Worm (Caenorhabditis elegans) whole organism, L4 larva: ENCODE measurements around the gene F40G9.8.

Source experiments
- F44E2.7 ChIP-seq: fragments of 200-800 bp; sonication (Bioruptor generic); IDR thresholded peaks from 2 replicates; pipeline ENCODE4 v2.1.2; 2022; ENCODE audit warnings: missing genetic modification characterization, missing compliant biosample characterization
- R02D3.7 ChIP-seq: fragments of 150-350 bp; sonication (generic microtip); optimal IDR thresholded peaks from 3 replicates; lab custom pipeline; 2014; ENCODE audit warnings: missing biosample characterization, missing genetic modification characterization
- T26A8.4 ChIP-seq: fragments of 200-800 bp; sonication (Bioruptor generic); IDR thresholded peaks from 2 replicates; pipeline ENCODE4 v1.3.6; 2022; ENCODE audit warnings: missing genetic modification characterization, missing compliant biosample characterization
- aha-1 ChIP-seq: fragments of 150-350 bp; peaks from one replicate; lab custom pipeline; 2014; ENCODE audit warnings: missing biosample characterization, missing genetic modification characterization
- ama-1 ChIP-seq: fragments of 150-350 bp; optimal IDR thresholded peaks from 2 replicates; lab custom pipeline; 2014; ENCODE audit warnings: inconsistent platforms, mixed read lengths
- arid-1 ChIP-seq: fragments of 200-800 bp; sonication (Bioruptor generic); conservative IDR thresholded peaks from 2 replicates; pipeline ENCODE4 v1.3.6; 2022; ENCODE audit warnings: missing genetic modification reagents, missing genetic modification characterization, missing compliant biosample characterization
- ceh-20 ChIP-seq: fragments of 200-800 bp; sonication (Bioruptor generic); IDR thresholded peaks from 2 replicates; pipeline ENCODE4 v1.3.6; 2022; ENCODE audit warnings: missing genetic modification reagents, missing genetic modification characterization, missing compliant biosample characterization
- ceh-62 ChIP-seq: sonication (generic microtip); optimal IDR thresholded peaks from 2 replicates; lab custom pipeline; 2017; ENCODE audit warnings: missing biosample characterization, missing genetic modification characterization
- cey-2 ChIP-seq: sonication (generic microtip); optimal IDR thresholded peaks from 3 replicates; lab custom pipeline; 2017; ENCODE audit warnings: missing genetic modification characterization, mild to moderate bottlenecking, missing compliant biosample characterization, antibody characterized with exemption, borderline replicate concordance; ENCODE audit not compliant: insufficient read depth
- daf-12 ChIP-seq: fragments of 150-350 bp; optimal IDR thresholded peaks from 2 replicates; lab custom pipeline; 2014; ENCODE audit warnings: missing biosample characterization, missing genetic modification reagents, missing genetic modification characterization
- daf-16 ChIP-seq, 3 experiments: sonication (generic microtip); optimal IDR thresholded peaks; 2 replicates each; lab custom pipeline; 2016 to 2017; ENCODE audit warnings: missing genetic modification characterization in 3 of 3, missing genetic modification reagents in 3 of 3, mild to moderate bottlenecking in 2 of 3, missing compliant biosample characterization in 2 of 3, missing biosample characterization in 1 of 3, moderate library complexity in 1 of 3
- daf-19 ChIP-seq: fragments of 200-800 bp; sonication (Bioruptor generic); conservative IDR thresholded peaks from 2 replicates; pipeline ENCODE4 v1.3.6; 2022; ENCODE audit warnings: missing genetic modification characterization, missing compliant biosample characterization
- daf-8 ChIP-seq: fragments of 200-800 bp; sonication (Bioruptor generic); IDR thresholded peaks from 2 replicates; pipeline ENCODE4 v1.3.6; 2022; ENCODE audit warnings: missing genetic modification characterization, missing compliant biosample characterization
- dmd-6 ChIP-seq: fragments of 200-800 bp; sonication (Bioruptor generic); IDR thresholded peaks from 2 replicates; pipeline ENCODE4 v1.3.6; 2022; ENCODE audit warnings: missing genetic modification reagents, missing genetic modification characterization, missing compliant biosample characterization
- dmd-9 ChIP-seq: fragments of 200-800 bp; sonication (Bioruptor generic); IDR thresholded peaks from 2 replicates; pipeline ENCODE4 v1.3.6; 2022; ENCODE audit warnings: missing genetic modification reagents, missing genetic modification characterization, missing compliant biosample characterization
- dve-1 ChIP-seq: sonication (generic microtip); optimal IDR thresholded peaks from 2 replicates; lab custom pipeline; 2017; ENCODE audit warnings: antibody characterized with exemption, mild to moderate bottlenecking, missing genetic modification characterization, missing compliant biosample characterization; ENCODE audit not compliant: insufficient read depth
- egl-27 ChIP-seq: sonication (generic microtip); optimal IDR thresholded peaks from 3 replicates; lab custom pipeline; 2017; ENCODE audit warnings: missing biosample characterization, missing genetic modification reagents, missing genetic modification characterization
- fkh-10 ChIP-seq: fragments of 150-350 bp; optimal IDR thresholded peaks from 2 replicates; lab custom pipeline; 2014; ENCODE audit warnings: missing biosample characterization, missing genetic modification reagents, missing genetic modification characterization
- hlh-11 ChIP-seq: fragments of 200-800 bp; sonication (Bioruptor generic); optimal IDR thresholded peaks from 2 replicates; lab custom pipeline; 2018; ENCODE audit warnings: mild to moderate bottlenecking, missing genetic modification characterization, missing compliant biosample characterization
- jun-1 ChIP-seq: fragments of 150-350 bp; optimal IDR thresholded peaks from 2 replicates; lab custom pipeline; 2014; ENCODE audit warnings: missing biosample characterization, missing genetic modification reagents, missing genetic modification characterization
- lin-1 ChIP-seq: fragments of 200-800 bp; sonication (Bioruptor generic); IDR thresholded peaks from 2 replicates; pipeline ENCODE4 v1.3.6; 2022; ENCODE audit warnings: missing genetic modification reagents, missing genetic modification characterization, missing compliant biosample characterization
- lin-39 ChIP-seq: fragments of 150-350 bp; optimal IDR thresholded peaks from 2 replicates; lab custom pipeline; 2014; ENCODE audit warnings: missing biosample characterization, missing genetic modification reagents, missing genetic modification characterization
- madf-5 ChIP-seq, 2 experiments: fragments of 200-800 bp; sonication (Bioruptor generic); IDR thresholded peaks; 2 replicates each; pipeline ENCODE4 v1.3.6; 2022; ENCODE audit warnings: missing compliant biosample characterization in 2 of 2, missing genetic modification characterization in 2 of 2
- mdl-1 ChIP-seq, 2 experiments: fragments of 150-350 bp in 1 of 2; sonication (generic microtip) in 1 of 2; optimal IDR thresholded peaks; 2 replicates each; lab custom pipeline; 2014 to 2017; ENCODE audit warnings: missing biosample characterization in 2 of 2, missing genetic modification characterization in 2 of 2
- mes-2 ChIP-seq: sonication (generic microtip); optimal IDR thresholded peaks from 2 replicates; lab custom pipeline; 2016; ENCODE audit warnings: missing genotype, mild to moderate bottlenecking, missing genetic modification characterization, missing compliant biosample characterization; ENCODE audit not compliant: poor library complexity, severe bottlenecking
- nhr-111 ChIP-seq: fragments of 200-800 bp; sonication (Bioruptor generic); optimal IDR thresholded peaks from 2 replicates; lab custom pipeline; 2018; ENCODE audit warnings: mild to moderate bottlenecking, missing genetic modification characterization, missing compliant biosample characterization
- nhr-28 ChIP-seq: fragments of 150-350 bp; optimal IDR thresholded peaks from 2 replicates; lab custom pipeline; 2014; ENCODE audit warnings: missing biosample characterization, missing genetic modification characterization
- nhr-41 ChIP-seq: fragments of 200-800 bp; sonication (Bioruptor generic); IDR thresholded peaks from 2 replicates; pipeline ENCODE4 v1.3.6; 2022; ENCODE audit warnings: missing genetic modification reagents, missing genetic modification characterization, missing compliant biosample characterization
- nhr-42 ChIP-seq: fragments of 200-800 bp; sonication (Bioruptor generic); IDR thresholded peaks from 2 replicates; pipeline ENCODE4 v1.3.6; 2022; ENCODE audit warnings: missing genetic modification characterization, missing compliant biosample characterization
- nhr-48 ChIP-seq: sonication (generic microtip); optimal IDR thresholded peaks from 2 replicates; lab custom pipeline; 2016; ENCODE audit warnings: mild to moderate bottlenecking, missing genetic modification characterization, missing compliant biosample characterization
- nhr-6 ChIP-seq: fragments of 150-350 bp; optimal IDR thresholded peaks from 2 replicates; lab custom pipeline; 2014; ENCODE audit warnings: missing biosample characterization, missing genetic modification characterization
- nhr-77 ChIP-seq: fragments of 150-350 bp; optimal IDR thresholded peaks from 2 replicates; lab custom pipeline; 2014; ENCODE audit warnings: missing biosample characterization, missing genetic modification characterization
- php-3 ChIP-seq: fragments of 200-800 bp; sonication (Bioruptor generic); IDR thresholded peaks from 2 replicates; pipeline ENCODE4 v1.3.6; 2022; ENCODE audit warnings: missing genetic modification reagents, missing genetic modification characterization, missing compliant biosample characterization
- pqm-1 ChIP-seq: sonication (generic microtip); optimal IDR thresholded peaks from 2 replicates; lab custom pipeline; 2017; ENCODE audit warnings: missing biosample characterization, missing genetic modification characterization
- set-16 ChIP-seq: fragments of 200-800 bp; sonication (Bioruptor generic); IDR thresholded peaks from 2 replicates; pipeline ENCODE4 v1.3.6; 2022; ENCODE audit warnings: missing genetic modification reagents, missing genetic modification characterization, missing compliant biosample characterization
- spr-1 ChIP-seq: sonication (generic microtip); optimal IDR thresholded peaks from 2 replicates; lab custom pipeline; 2016; ENCODE audit warnings: mild to moderate bottlenecking, missing genetic modification characterization, missing compliant biosample characterization
- tra-1 ChIP-seq: fragments of 200-800 bp; sonication (Bioruptor generic); IDR thresholded peaks from 2 replicates; pipeline ENCODE4 v1.3.6; 2022; ENCODE audit warnings: missing genetic modification reagents, missing genetic modification characterization, missing compliant biosample characterization
- zfp-3 ChIP-seq: fragments of 200-800 bp; sonication (Bioruptor generic); conservative IDR thresholded peaks from 2 replicates; pipeline ENCODE4 v1.3.6; 2022; ENCODE audit warnings: missing genetic modification reagents, missing genetic modification characterization, missing compliant biosample characterization
- zip-2 ChIP-seq: fragments of 150-350 bp; optimal IDR thresholded peaks from 2 replicates; lab custom pipeline; 2014; ENCODE audit warnings: missing biosample characterization, missing genetic modification characterization
- ztf-11 ChIP-seq: fragments of 150-350 bp; optimal IDR thresholded peaks from 2 replicates; lab custom pipeline; 2014; ENCODE audit warnings: missing biosample characterization, missing genetic modification characterization
- ztf-7 ChIP-seq: fragments of 150-350 bp; optimal IDR thresholded peaks from 2 replicates; lab custom pipeline; 2014; ENCODE audit warnings: missing biosample characterization, missing genetic modification characterization

Gene F40G9.8

DNA sequence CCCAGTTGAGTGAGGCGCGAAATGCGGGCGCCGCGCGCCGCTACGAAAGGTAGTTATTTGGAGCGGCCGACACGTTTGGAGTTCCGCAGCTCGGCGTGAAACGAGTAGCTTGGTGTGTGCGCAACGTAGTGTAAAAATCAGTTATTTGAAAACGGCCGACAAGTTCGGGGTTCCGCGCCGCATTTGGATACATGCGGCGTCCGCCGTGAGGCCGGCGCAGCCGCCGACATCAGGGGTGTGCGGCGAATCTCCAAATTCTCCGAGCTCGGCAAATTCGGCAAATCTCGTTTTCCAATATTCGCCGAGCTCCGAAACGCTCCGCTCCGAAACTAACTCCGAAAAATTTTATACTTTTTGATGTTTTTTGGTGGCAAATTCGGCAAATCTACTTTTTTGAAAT lies 6.7 kb downstream of the F40G9.8 start:
- TF ChIP-seq aha-1, result peak; percentile 17
- TF ChIP-seq madf-5 (GFP tag; IDR thresholded peaks at IDR 0.05; lab: Robert Waterston, UW), result no peak
- peak; percentile 78 for TF ChIP-seq set-16 (GFP tag; lab: Robert Waterston, UW)

- TF ChIP-seq nhr-28 (tag; lab: Kevin White, UChicago) (no peak), ztf-7 (tag; lab: Kevin White, UChicago) (no peak), fkh-10 (GFP tag; lab: Kevin White, UChicago) (no peak), F44E2.7 (GFP tag; lab: Robert Waterston, UW) (no peak), ceh-62 (no peak)
These were observed 8.0 kb downstream of the F40G9.8 start, which contains the start of the genes zig-13 and ver-1 for ce11 chrIII:156645-157044. zig-13 (minus strand) TSS chrIII:156745. ver-1 (plus strand) TSS chrIII:156824.

DNA sequence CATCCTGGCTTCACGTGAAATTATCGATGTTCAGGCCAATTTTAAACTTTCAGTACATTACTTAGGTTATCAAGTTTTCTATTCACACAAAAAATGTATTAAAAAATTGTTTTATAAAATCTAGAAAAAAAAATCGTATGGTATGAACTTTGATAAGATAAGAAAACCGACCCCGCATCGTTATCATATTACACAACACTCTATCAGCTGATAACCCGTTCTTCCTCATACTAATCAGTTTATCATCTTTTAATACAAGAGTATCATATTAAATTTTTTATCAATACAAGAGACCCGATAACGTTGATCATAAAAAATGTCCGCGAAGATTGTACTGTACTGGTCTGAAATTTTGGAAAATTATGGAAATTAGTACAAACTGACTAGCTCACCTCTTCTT lies 10.5 kb downstream of the F40G9.8 start:
- TF ChIP-seq dmd-9 (GFP tag; lab: Robert Waterston, UW) (no peak), ztf-11 (tag; lab: Kevin White, UChicago) (no peak), zip-2 (tag; lab: Kevin White, UChicago) (peak; percentile 13), dve-1 (peak; percentile 95), cey-2 (peak; percentile 86), nhr-41 (GFP tag; lab: Robert Waterston, UW) (peak; percentile 100), R02D3.7 (tag; lab: Kevin White, UChicago) (no peak), nhr-48 (tag; lab: Kevin White, UChicago) (peak; percentile 1), daf-8 (GFP tag; lab: Robert Waterston, UW) (no peak), lin-1 (GFP tag; lab: Robert Waterston, UW) (peak; percentile 96), lin-39 (tag; lab: Kevin White, UChicago) (no peak), daf-16 (GFP tag; optimal IDR thresholded peaks at IDR 0.05; lab: Kevin White, UChicago) (peak in 1 of 2 experiments; percentile 49), daf-16 (tag; optimal IDR thresholded peaks at IDR 0.05; lab: Kevin White, UChicago) (peak; percentile 86), nhr-111 (GFP tag; lab: Kevin White, UChicago) (no peak), daf-19 (no peak), arid-1 (no peak), nhr-77 (peak; percentile 94), egl-27 (tag; lab: Kevin White, UChicago) (no peak), tra-1 (GFP tag; lab: Robert Waterston, UW) (peak; percentile 91), ama-1 (lab: Kevin White, UChicago) (no peak), dmd-6 (peak; percentile 98), zfp-3 (no peak), pqm-1 (peak; percentile 100), spr-1 (tag; lab: Kevin White, UChicago) (no peak), php-3 (GFP tag; lab: Robert Waterston, UW) (peak; percentile 94), mdl-1 (tag; optimal IDR thresholded peaks at IDR 0.05; lab: Kevin White, UChicago) (peak in 1 of 2 experiments; percentile 35), ceh-20 (peak; percentile 64; the same call in 1 of the 2 replicates), daf-12 (tag; lab: Kevin White, UChicago) (no peak), mes-2 (tag; lab: Kevin White, UChicago) (no peak), nhr-28 (tag; lab: Kevin White, UChicago) (peak; percentile 99), nhr-42 (GFP tag; lab: Robert Waterston, UW) (no peak), set-16 (GFP tag; lab: Robert Waterston, UW) (no peak), jun-1 (tag; lab: Kevin White, UChicago) (peak; percentile 52), nhr-6 (tag; lab: Kevin White, UChicago) (peak; percentile 83), hlh-11 (tag; lab: Kevin White, UChicago) (peak; percentile 92), T26A8.4 (GFP tag; lab: Robert Waterston, UW) (0 out of 2 replicates have a peak, but pooled peaks have one; percentile 19)
